Fruit fly (Drosophila melanogaster) whole organism, embryonic: ENCODE measurements around the gene elB.

Experiments
- CG10209 ChIP-seq: fragments of 200-800 bp; sonication (Bioruptor generic); optimal IDR thresholded peaks from 3 replicates; lab custom pipeline; 2017; ENCODE audit warnings: missing biosample characterization, mild to moderate bottlenecking, missing genetic modification characterization, missing genetic modification reagents
- CG10431 ChIP-seq: fragments of 200-800 bp; sonication (Bioruptor generic); optimal IDR thresholded peaks from 3 replicates; lab custom pipeline; 2018; ENCODE audit warnings: missing biosample characterization, mild to moderate bottlenecking, missing genetic modification characterization
- CG11723 ChIP-seq: fragments of 200-800 bp; sonication (Bioruptor generic); optimal IDR thresholded peaks from 2 replicates; lab custom pipeline; 2017; ENCODE audit warnings: missing biosample characterization, mild to moderate bottlenecking, missing genetic modification characterization
- CG12769 ChIP-seq: fragments of 200-800 bp; sonication (Bioruptor generic); optimal IDR thresholded peaks from 2 replicates; lab custom pipeline; 2019; ENCODE audit warnings: missing biosample characterization, mild to moderate bottlenecking, missing genetic modification characterization, moderate library complexity
- CG13624 ChIP-seq: fragments of 200-800 bp; sonication (Bioruptor generic); optimal IDR thresholded peaks from 2 replicates; lab custom pipeline; 2016; ENCODE audit warnings: missing biosample characterization, missing genetic modification characterization
- CG15479 ChIP-seq: fragments of 200-800 bp; sonication (Bioruptor generic); optimal IDR thresholded peaks from 3 replicates; lab custom pipeline; 2019; ENCODE audit warnings: missing biosample characterization, mild to moderate bottlenecking, missing genetic modification characterization, moderate library complexity
- CG15601 ChIP-seq: fragments of 200-800 bp; sonication (Bioruptor generic); optimal IDR thresholded peaks from 3 replicates; lab custom pipeline; 2019; ENCODE audit warnings: missing biosample characterization, mild to moderate bottlenecking, missing genetic modification characterization, moderate library complexity
- CG17361 ChIP-seq: fragments of 200-800 bp; sonication (Bioruptor generic); IDR thresholded peaks from 3 replicates; pipeline ENCODE4 v1.3.6; 2022; ENCODE audit warnings: missing biosample characterization, missing genetic modification characterization
- CG1792 ChIP-seq: fragments of 200-800 bp; sonication (Bioruptor generic); optimal IDR thresholded peaks from 2 replicates; lab custom pipeline; 2016; ENCODE audit warnings: missing biosample characterization, missing genetic modification characterization
- CG2889 ChIP-seq: fragments of 200-800 bp; sonication (Bioruptor generic); IDR thresholded peaks from 3 replicates; pipeline ENCODE4 v1.3.6; 2022; ENCODE audit warnings: missing biosample characterization, missing genetic modification characterization
- CG31224 ChIP-seq: fragments of 200-800 bp; sonication (Bioruptor generic); IDR thresholded peaks from 2 replicates; pipeline ENCODE4 v1.3.6; 2022; ENCODE audit warnings: missing biosample characterization, missing genetic modification characterization
- CG31365 ChIP-seq: fragments of 200-800 bp; sonication (Bioruptor generic); optimal IDR thresholded peaks from 2 replicates; lab custom pipeline; 2018; ENCODE audit warnings: missing biosample characterization, mild to moderate bottlenecking, missing genetic modification characterization
- CG32772 ChIP-seq: fragments of 200-800 bp; sonication (Bioruptor generic); IDR thresholded peaks from 2 replicates; pipeline ENCODE4 v1.3.6; 2022; ENCODE audit warnings: missing biosample characterization, missing genetic modification characterization
- CG3726 ChIP-seq: fragments of 200-800 bp; sonication (Bioruptor generic); IDR thresholded peaks from 3 replicates; pipeline ENCODE4, ENCODE4 v1.3.6; 2022; ENCODE audit warnings: missing biosample characterization, missing genetic modification characterization
- CG4328 ChIP-seq: fragments of 200-800 bp; sonication (Bioruptor generic); optimal IDR thresholded peaks from 3 replicates; lab custom pipeline; 2017; ENCODE audit warnings: missing biosample characterization, missing genetic modification reagents, missing genetic modification characterization
- CG4404 ChIP-seq: fragments of 200-800 bp; sonication (Bioruptor generic); IDR thresholded peaks from 2 replicates; pipeline ENCODE4 v1.3.6; 2022; ENCODE audit warnings: missing biosample characterization, missing genetic modification characterization
- CG6254 ChIP-seq: fragments of 200-800 bp; sonication (Bioruptor generic); optimal IDR thresholded peaks from 3 replicates; lab custom pipeline; 2017; ENCODE audit warnings: mild to moderate bottlenecking, missing biosample characterization, missing genetic modification reagents, missing genetic modification characterization
- CG7271 ChIP-seq: fragments of 200-800 bp; sonication (Bioruptor generic); optimal IDR thresholded peaks from 2 replicates; lab custom pipeline; 2018; ENCODE audit warnings: missing biosample characterization, mild to moderate bottlenecking, missing genetic modification characterization, moderate library complexity
- CG8089 ChIP-seq: fragments of 200-800 bp; sonication (Bioruptor generic); optimal IDR thresholded peaks from 3 replicates; lab custom pipeline; 2016; ENCODE audit warnings: missing biosample characterization, missing genetic modification characterization
- CG8290 ChIP-seq, 3 experiments: fragments of 200-800 bp; sonication (Bioruptor generic); optimal IDR thresholded peaks; 2 replicates each; lab custom pipeline; 2016 to 2019; ENCODE audit warnings: missing biosample characterization in 3 of 3, missing genetic modification characterization in 3 of 3, mild to moderate bottlenecking in 2 of 3, moderate library complexity in 1 of 3
- CG8388 ChIP-seq: fragments of 200-800 bp; sonication (Bioruptor generic); optimal IDR thresholded peaks from 2 replicates; lab custom pipeline; 2019; ENCODE audit warnings: missing biosample characterization, mild to moderate bottlenecking, missing genetic modification characterization, moderate library complexity
- CG9215 ChIP-seq: fragments of 200-800 bp; sonication (Bioruptor generic); IDR thresholded peaks from 2 replicates; pipeline ENCODE4 v1.3.6; 2022; ENCODE audit warnings: missing biosample characterization, missing genetic modification characterization
- Hr78 ChIP-seq, 2 experiments: fragments of 200-800 bp in 1 of 2; fragments of >200 bp in 1 of 2; sonication (Bioruptor generic) in 1 of 2; optimal IDR thresholded peaks; 2 replicates each; lab custom pipeline; 2017 to 2019; ENCODE audit warnings: missing biosample characterization in 2 of 2, missing genetic modification characterization in 2 of 2, mild to moderate bottlenecking in 1 of 2, moderate library complexity in 1 of 2
- Xrp1 ChIP-seq: fragments of 200-800 bp; sonication (Bioruptor generic); IDR thresholded peaks from 2 replicates; pipeline ENCODE4 v1.3.6; 2022; ENCODE audit warnings: missing biosample characterization, missing genetic modification characterization
- abd-A ChIP-seq: fragments of 200-800 bp; sonication (Bioruptor generic); optimal IDR thresholded peaks from 3 replicates; lab custom pipeline; 2019; ENCODE audit warnings: missing biosample characterization, mild to moderate bottlenecking, missing genetic modification characterization, moderate library complexity
- br ChIP-seq: fragments of >200 bp; optimal IDR thresholded peaks from 2 replicates; lab custom pipeline; 2017
- cad ChIP-seq: fragments of >200 bp; optimal IDR thresholded peaks from 2 replicates; lab custom pipeline; 2017; ENCODE audit warnings: missing biosample characterization, missing genetic modification characterization
- ci ChIP-seq: fragments of 200-800 bp; sonication (Bioruptor generic); IDR thresholded peaks from 3 replicates; pipeline ENCODE4 v1.3.6; 2022; ENCODE audit warnings: missing biosample characterization, missing genetic modification characterization
- fd96Cb ChIP-seq: fragments of 200-800 bp; sonication (Bioruptor generic); optimal IDR thresholded peaks from 2 replicates; lab custom pipeline; 2018; ENCODE audit warnings: missing biosample characterization, mild to moderate bottlenecking, missing genetic modification characterization, moderate library complexity
- gsb ChIP-seq: fragments of 200-800 bp; sonication (Bioruptor generic); IDR thresholded peaks from 2 replicates; pipeline ENCODE4 v1.3.6; 2022; ENCODE audit warnings: missing biosample characterization, missing genetic modification characterization
- gt ChIP-seq: fragments of 200-800 bp; sonication (Bioruptor generic); IDR thresholded peaks from 2 replicates; pipeline ENCODE4 v1.3.6; 2022; ENCODE audit warnings: missing biosample characterization, missing genetic modification characterization
- kah ChIP-seq: fragments of 200-800 bp; sonication (Bioruptor generic); optimal IDR thresholded peaks from 2 replicates; lab custom pipeline; 2018; ENCODE audit warnings: missing biosample characterization, mild to moderate bottlenecking, missing genetic modification characterization
- nau ChIP-seq: fragments of 200-800 bp; sonication (Bioruptor generic); optimal IDR thresholded peaks from 3 replicates; lab custom pipeline; 2017; ENCODE audit warnings: missing biosample characterization, mild to moderate bottlenecking, missing genetic modification characterization, missing genetic modification reagents
- oc ChIP-seq: fragments of 200-800 bp; sonication (Bioruptor generic); optimal IDR thresholded peaks from 2 replicates; lab custom pipeline; 2018; ENCODE audit warnings: missing biosample characterization, mild to moderate bottlenecking, missing genetic modification characterization, moderate library complexity
- phol ChIP-seq: fragments of 200-800 bp; sonication (Bioruptor generic); optimal IDR thresholded peaks from 3 replicates; lab custom pipeline; 2018; ENCODE audit warnings: missing biosample characterization, mild to moderate bottlenecking, missing genetic modification characterization, moderate library complexity
- pros ChIP-seq: fragments of 200-800 bp; sonication (Bioruptor generic); optimal IDR thresholded peaks from 3 replicates; lab custom pipeline; 2019; ENCODE audit warnings: missing biosample characterization, mild to moderate bottlenecking, missing genetic modification characterization, moderate library complexity
- ranshi ChIP-seq: fragments of 200-800 bp; sonication (Bioruptor generic); IDR thresholded peaks from 2 replicates; pipeline ENCODE4 v1.3.6; 2022; ENCODE audit warnings: missing biosample characterization, missing genetic modification characterization
- sens ChIP-seq: fragments of 200-800 bp; sonication (Bioruptor generic); peaks from one replicate; lab custom pipeline; 2016; ENCODE audit warnings: missing biosample characterization, missing genetic modification characterization
- ssp ChIP-seq: fragments of 200-800 bp; sonication (Bioruptor generic); IDR thresholded peaks from 2 replicates; pipeline ENCODE4 v1.3.6; 2022; ENCODE audit warnings: missing biosample characterization, missing genetic modification characterization
- tin ChIP-seq: fragments of 200-800 bp; sonication (Bioruptor generic); optimal IDR thresholded peaks from 3 replicates; lab custom pipeline; 2016; ENCODE audit warnings: missing biosample characterization, missing genetic modification characterization
- tll ChIP-seq, 2 experiments: fragments of 200-800 bp in 1 of 2; fragments of >200 bp in 1 of 2; sonication (Bioruptor generic) in 1 of 2; optimal IDR thresholded peaks; 2 replicates each; lab custom pipeline; 2017 to 2019; ENCODE audit warnings: missing biosample characterization in 2 of 2, missing genetic modification characterization in 2 of 2, mild to moderate bottlenecking in 1 of 2, moderate library complexity in 1 of 2
- unpg ChIP-seq: fragments of 200-800 bp; sonication (Bioruptor generic); optimal IDR thresholded peaks from 3 replicates; lab custom pipeline; 2018; ENCODE audit warnings: missing biosample characterization, mild to moderate bottlenecking, missing genetic modification characterization, moderate library complexity
- vnd ChIP-seq: fragments of 200-800 bp; sonication (Bioruptor generic); IDR thresholded peaks from 3 replicates; pipeline ENCODE4 v1.3.6; 2022; ENCODE audit warnings: missing biosample characterization, missing genetic modification characterization; ENCODE audit not compliant: partially characterized antibody
- wek ChIP-seq: fragments of 200-800 bp; sonication (Bioruptor generic); optimal IDR thresholded peaks from 3 replicates; lab custom pipeline; 2018; ENCODE audit warnings: missing biosample characterization, mild to moderate bottlenecking, missing genetic modification characterization, moderate library complexity
- wor ChIP-seq: fragments of 200-800 bp; sonication (Bioruptor generic); IDR thresholded peaks from 2 replicates; pipeline ENCODE4 v1.3.6; 2022; ENCODE audit warnings: missing biosample characterization, missing genetic modification characterization
- zfh2 ChIP-seq: fragments of 200-800 bp; sonication (Bioruptor generic); optimal IDR thresholded peaks from 2 replicates; lab custom pipeline; 2016; ENCODE audit warnings: missing biosample characterization, missing genetic modification characterization

Gene elB

DNA sequence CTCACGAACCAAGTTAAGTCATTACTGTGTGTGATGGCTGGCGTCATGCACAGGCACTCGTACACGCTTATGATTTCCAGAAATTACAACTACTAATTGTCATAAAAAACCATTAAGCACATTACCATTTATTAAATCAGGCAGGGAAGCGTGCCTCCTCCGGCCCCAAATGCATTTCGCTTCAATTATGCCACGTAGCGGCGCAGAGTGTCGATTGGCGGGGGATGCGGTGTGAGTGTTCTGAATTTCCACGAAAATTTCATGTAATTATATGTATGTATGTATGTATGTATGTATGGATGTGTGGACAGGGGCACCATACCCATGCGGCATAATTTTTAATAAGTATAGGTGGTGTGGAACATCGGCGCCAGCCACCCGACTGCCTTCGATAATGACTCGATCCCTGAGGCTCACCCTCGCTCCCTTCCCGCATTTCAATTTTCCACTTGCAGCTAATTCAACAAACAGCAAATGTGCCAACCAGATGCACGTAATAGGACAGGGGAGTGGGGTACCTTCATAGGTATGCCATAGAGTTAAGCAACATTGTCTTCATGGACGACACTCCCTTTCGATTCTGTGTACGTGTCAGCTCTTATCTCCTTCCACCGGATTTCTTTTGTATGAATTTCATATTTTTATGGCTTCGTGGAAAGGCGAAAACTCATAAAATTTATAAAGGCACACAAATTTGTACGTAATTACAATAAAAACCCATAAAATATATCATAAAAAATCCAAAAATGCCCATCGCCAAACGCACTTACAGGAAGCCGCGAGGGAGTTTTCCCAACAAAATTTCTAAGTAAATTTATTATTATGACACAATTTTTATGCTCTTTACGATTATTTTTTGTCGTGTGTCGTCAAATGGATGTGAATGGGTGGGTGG is 33.0 kb upstream of the elB start (continued):
- TF ChIP-seq sens (GFP tag; lab: Kevin White, UChicago), result peak; percentile 75
- peak; percentile 38 for TF ChIP-seq abd-A (tag; lab: Kevin White, UChicago)
- peak in 1 of 2 experiments; percentile 18 for TF ChIP-seq Hr78 (GFP tag; optimal IDR thresholded peaks at IDR 0.05; lab: Kevin White, UChicago)
- peak; percentile 58; the same call in 2 of the 3 replicates for TF ChIP-seq ci (GFP tag; lab: Robert Waterston, UW)
- TF ChIP-seq CG8388, result peak; percentile 17
- peak; percentile 66 for TF ChIP-seq pros (GFP tag; lab: Kevin White, UChicago)
- TF ChIP-seq CG10431 (GFP tag; lab: Kevin White, UChicago), result peak; percentile 20
- TF ChIP-seq ranshi (GFP tag; lab: Robert Waterston, UW), result no peak
- peak; percentile 55 for TF ChIP-seq cad
- TF ChIP-seq fd96Cb (tag; lab: Kevin White, UChicago), result peak; percentile 4
- no peak for TF ChIP-seq gt (GFP tag; lab: Robert Waterston, UW)
- TF ChIP-seq CG9215 (GFP tag; lab: Robert Waterston, UW), result no peak
- TF ChIP-seq CG6254 (GFP tag; lab: Kevin White, UChicago), result peak; percentile 39
- TF ChIP-seq Xrp1 (GFP tag; lab: Robert Waterston, UW), result no peak
- TF ChIP-seq unpg, result peak; percentile 13
- TF ChIP-seq CG3726 (GFP tag; lab: Robert Waterston, UW), result no peak
- peak; percentile 43 for TF ChIP-seq CG7271 (tag; lab: Kevin White, UChicago)
- peak; percentile 9 for TF ChIP-seq CG4328 (GFP tag; lab: Kevin White, UChicago)

dm6 chr2L:14441309-14441708 is 32.0 kb upstream of the elB start:
- TF ChIP-seq CG31224 (0 out of 2 replicates have a peak, but pooled peaks have one; percentile 1), sens (GFP tag; lab: Kevin White, UChicago) (peak; percentile 30), CG4404 (GFP tag; lab: Robert Waterston, UW) (0 out of 2 replicates have a peak, but pooled peaks have one; percentile 5), CG15479 (GFP tag; lab: Kevin White, UChicago) (no peak), oc (peak; percentile 93), CG10209 (GFP tag; lab: Kevin White, UChicago) (no peak), kah (GFP tag; lab: Kevin White, UChicago) (no peak), tll (GFP tag; optimal IDR thresholded peaks at IDR 0.05; lab: Kevin White, UChicago) (peak in 1 of 2 experiments; percentile 13)

DNA sequence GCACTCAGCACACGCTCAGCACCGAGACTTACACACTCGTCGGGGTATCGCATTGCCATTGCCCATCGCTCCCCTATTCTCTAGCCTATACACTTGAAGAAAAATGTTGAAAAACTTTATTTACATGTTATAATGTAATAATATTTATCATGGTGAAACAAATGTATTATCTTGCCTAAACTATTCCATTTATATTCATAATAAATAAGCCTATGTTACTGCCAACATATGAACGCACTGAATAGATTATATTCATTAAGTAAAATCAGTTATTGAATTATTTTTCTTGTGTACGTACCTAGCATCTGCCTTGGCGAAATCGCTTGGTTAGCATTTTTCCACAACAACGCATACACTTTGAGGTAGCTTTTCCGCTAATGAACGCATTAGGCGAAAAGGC is 31.6 kb upstream of the elB start:
- TF ChIP-seq vnd (GFP tag; lab: Robert Waterston, UW) (no peak), CG1792 (GFP tag; lab: Kevin White, UChicago) (no peak), nau (GFP tag; lab: Kevin White, UChicago) (no peak), CG11723 (GFP tag; lab: Kevin White, UChicago) (no peak), CG17361 (GFP tag; lab: Robert Waterston, UW) (peak; percentile 51; the same call in 2 of the 3 replicates), CG13624 (no peak), CG15601 (peak; percentile 28), tin (GFP tag; lab: Kevin White, UChicago) (no peak), CG12769 (tag; lab: Kevin White, UChicago) (peak; percentile 24), CG31365 (tag; lab: Kevin White, UChicago) (no peak), CG32772 (no peak), ssp (no peak), CG8089 (GFP tag; lab: Kevin White, UChicago) (no peak), gsb (GFP tag; lab: Robert Waterston, UW) (no peak), wor (GFP tag; lab: Robert Waterston, UW) (no peak), CG4404 (GFP tag; lab: Robert Waterston, UW) (0 out of 2 replicates have a peak, but pooled peaks have one; percentile 30), CG8290 (GFP tag; optimal IDR thresholded peaks at IDR 0.05; lab: Kevin White, UChicago) (no peak), CG8290 (tag; optimal IDR thresholded peaks at IDR 0.05; lab: Kevin White, UChicago) (peak in 1 of 2 experiments; percentile 8), br (no peak), phol (tag; lab: Kevin White, UChicago) (peak; percentile 72), wek (no peak), zfh2 (no peak), CG2889 (no peak)
